Worm (Caenorhabditis elegans) whole organism, dauer: ENCODE measurements around the gene akap-1.

Experiments used
- unc-62 ChIP-seq: sonication (generic microtip); optimal IDR thresholded peaks from 2 replicates; lab custom pipeline; 2017; ENCODE audit warnings: missing biosample characterization, missing genetic modification reagents, missing genetic modification characterization

Gene akap-1

ce11 chrIII:6374947-6375415 is 21.8 kb downstream of the akap-1 start, which contains the start of the genes rps-13 and nfx-1:
rps-13 (minus strand) TSS chrIII:6374997.
nfx-1 (plus strand) TSS chrIII:6375379.
- no peak for TF ChIP-seq unc-62 (GFP tag; lab: Kevin White, UChicago)

- TF ChIP-seq unc-62 (GFP tag; lab: Kevin White, UChicago): no peak
These were observed 25.9 kb downstream of the akap-1 start, which contains the start of gene C16A3.6 for ce11 chrIII:6379129-6379528. C16A3.6 (plus strand) TSS chrIII:6379212.

ce11 chrIII:6380472-6380871 is 27.3 kb downstream of the akap-1 start, which contains the start of gene C16A3.5:
C16A3.5 (plus strand) TSS chrIII:6380772.
- TF ChIP-seq unc-62 (GFP tag; lab: Kevin White, UChicago): no peak

ce11 chrIII:6381584-6382391 is 28.6 kb downstream of the akap-1 start, which contains the start of gene znf-622:
znf-622 (plus strand) TSS chrIII:6381634.
- TF ChIP-seq unc-62 (GFP tag; lab: Kevin White, UChicago): no peak

- TF ChIP-seq unc-62 (GFP tag; lab: Kevin White, UChicago): no peak
These were observed 29.9 kb downstream of the akap-1 start, which contains the start of gene let-716 for ce11 chrIII:6382987-6383602. let-716 (plus strand) TSS chrIII:6383552.

ce11 chrIII:6389533-6389932 is 36.3 kb downstream of the akap-1 start, which contains the start of gene C16A3.2:
C16A3.2 (plus strand) TSS chrIII:6389833.
- TF ChIP-seq unc-62 (GFP tag; lab: Kevin White, UChicago): no peak

ce11 chrIII:6390644-6391043 is 37.5 kb downstream of the akap-1 start, which contains the start of gene smrc-1:
smrc-1 (plus strand) TSS chrIII:6390944.
- TF ChIP-seq unc-62 (GFP tag; lab: Kevin White, UChicago): no peak

- no peak for TF ChIP-seq unc-62 (GFP tag; lab: Kevin White, UChicago)
These were observed 42.6 kb downstream of the akap-1 start, which contains the start of gene oatr-1 for ce11 chrIII:6395706-6396232. oatr-1 (minus strand) TSS chrIII:6396182.

- TF ChIP-seq unc-62 (GFP tag; lab: Kevin White, UChicago): no peak
These were observed 43.2 kb downstream of the akap-1 start for ce11 chrIII:6396381-6396780.

- TF ChIP-seq unc-62 (GFP tag; lab: Kevin White, UChicago): no peak
These were observed 44.9 kb downstream of the akap-1 start for ce11 chrIII:6398124-6398523.

ce11 chrIII:6399424-6399823 is 46.2 kb downstream of the akap-1 start:
- TF ChIP-seq unc-62 (GFP tag; lab: Kevin White, UChicago): no peak

- no peak for TF ChIP-seq unc-62 (GFP tag; lab: Kevin White, UChicago)
These were observed 49.2 kb downstream of the akap-1 start for ce11 chrIII:6402346-6402745.

ce11 chrIII:6402810-6403209 is 49.6 kb downstream of the akap-1 start:
- no peak for TF ChIP-seq unc-62 (GFP tag; lab: Kevin White, UChicago)

ce11 chrIII:6405121-6405520 is 51.9 kb downstream of the akap-1 start:
- no peak for TF ChIP-seq unc-62 (GFP tag; lab: Kevin White, UChicago)

ce11 chrIII:6406829-6407228 is 53.6 kb downstream of the akap-1 start, which contains the start of gene let-756:
let-756 (plus strand) TSS chrIII:6407129.
- no peak for TF ChIP-seq unc-62 (GFP tag; lab: Kevin White, UChicago)

- no peak for TF ChIP-seq unc-62 (GFP tag; lab: Kevin White, UChicago)
These were observed 58.2 kb downstream of the akap-1 start for ce11 chrIII:6411430-6411829.
